Fruit fly (Drosophila melanogaster): ENCODE measurements around the gene pum.

The pum gene

dm6 chr3R:9260421-9260973 is 23.0 kb upstream of the pum start, which contains the start of gene ATP6AP2 (continued):
- TF ChIP-seq so (GFP tag; IDR thresholded peaks at IDR 0.05): no peak
- TF ChIP-seq tio (GFP tag; optimal IDR thresholded peaks at IDR 0.05): no peak
- TF ChIP-seq NFAT (GFP tag; IDR thresholded peaks at IDR 0.05): peak; percentile 70; the same call in 1 of the 2 replicates
- TF ChIP-seq Asciz (GFP tag; optimal IDR thresholded peaks at IDR 0.05): no peak
- no peak for TF ChIP-seq BtbVII (GFP tag; optimal IDR thresholded peaks at IDR 0.05)
- no peak for TF ChIP-seq toy (GFP tag; IDR thresholded peaks at IDR 0.05)
- TF ChIP-seq crp (GFP tag; optimal IDR thresholded peaks at IDR 0.05): peak in 1 of 2 experiments; percentile 79
- TF ChIP-seq Bteb2 (GFP tag; optimal IDR thresholded peaks at IDR 0.05): no peak
- no peak for TF ChIP-seq nau (GFP tag; optimal IDR thresholded peaks at IDR 0.05)
- no peak for TF ChIP-seq ttk (GFP tag; IDR thresholded peaks at IDR 0.05)
- no peak for TF ChIP-seq Oli (tag; optimal IDR thresholded peaks at IDR 0.05)
- TF ChIP-seq caup (GFP tag; optimal IDR thresholded peaks at IDR 0.05; ENCODE audit: severe bottlenecking): peak; percentile 56
- TF ChIP-seq CG15479 (GFP tag; optimal IDR thresholded peaks at IDR 0.05): no peak
- no peak for TF ChIP-seq seq (GFP tag; IDR thresholded peaks at IDR 0.05)
- TF ChIP-seq CG32532 (GFP tag; IDR thresholded peaks at IDR 0.05): peak; percentile 66
- peak; percentile 47; the same call in 1 of the 2 replicates for TF ChIP-seq Ptx1 (GFP tag; IDR thresholded peaks at IDR 0.05)
- TF ChIP-seq vnd (GFP tag; IDR thresholded peaks at IDR 0.05; ENCODE audit: partially characterized antibody): peak; percentile 79
- TF ChIP-seq Bgb (GFP tag; IDR thresholded peaks at IDR 0.05; ENCODE audit: partially characterized antibody): peak; percentile 86
- no peak for TF ChIP-seq kah (GFP tag; optimal IDR thresholded peaks at IDR 0.05)
- TF ChIP-seq Ssrp (tag; optimal IDR thresholded peaks at IDR 0.05): peak; percentile 18
- no peak for TF ChIP-seq pum (GFP tag; optimal IDR thresholded peaks at IDR 0.05)
- no peak for TF ChIP-seq rib (GFP tag; IDR thresholded peaks at IDR 0.05)
- TF ChIP-seq CG2202 (tag; optimal IDR thresholded peaks at IDR 0.05): peak; percentile 54
- TF ChIP-seq CG17328 (GFP tag; IDR thresholded peaks at IDR 0.05): peak; percentile 61; the same call in 1 of the 2 replicates
- TF ChIP-seq maf-S (GFP tag; optimal IDR thresholded peaks at IDR 0.05): no peak
- TF ChIP-seq TFAM (GFP tag; optimal IDR thresholded peaks at IDR 0.05): no peak
- TF ChIP-seq CG1529 (GFP tag; optimal IDR thresholded peaks at IDR 0.05): no peak
- TF ChIP-seq tx (GFP tag; optimal IDR thresholded peaks at IDR 0.05): no peak
- no peak for TF ChIP-seq CG12769 (tag; optimal IDR thresholded peaks at IDR 0.05)
- TF ChIP-seq cato (GFP tag; optimal IDR thresholded peaks at IDR 0.05; ENCODE audit: borderline replicate concordance): no peak
- TF ChIP-seq gt (GFP tag; IDR thresholded peaks at IDR 0.05): no peak
- no peak for TF ChIP-seq tup (GFP tag; optimal IDR thresholded peaks at IDR 0.05)
- no peak for TF ChIP-seq CG18619 (GFP tag; optimal IDR thresholded peaks at IDR 0.05)
- TF ChIP-seq CG6791 (GFP tag; IDR thresholded peaks at IDR 0.05; ENCODE audit: partially characterized antibody): peak; percentile 79
- TF ChIP-seq Dek (tag; optimal IDR thresholded peaks at IDR 0.05): peak; percentile 70
- no peak for TF ChIP-seq CG43689 (GFP tag; IDR thresholded peaks at IDR 0.05)
- TF ChIP-seq CG1647 (GFP tag; optimal IDR thresholded peaks at IDR 0.05): peak; percentile 10
- no peak for TF ChIP-seq Hey (tag; optimal IDR thresholded peaks at IDR 0.05)
- TF ChIP-seq vvl (GFP tag; IDR thresholded peaks at IDR 0.05): peak; percentile 77
- peak; percentile 27; the same call in 1 of the 3 replicates for TF ChIP-seq tgo (GFP tag; IDR thresholded peaks at IDR 0.05)
- no peak for TF ChIP-seq CG17612 (GFP tag; IDR thresholded peaks at IDR 0.05)
- no peak for TF ChIP-seq CG4360 (GFP tag; IDR thresholded peaks at IDR 0.05)
- TF ChIP-seq schlank (tag; optimal IDR thresholded peaks at IDR 0.05): no peak
- 0 out of 2 replicates have a peak, but pooled peaks have one; percentile 28 for TF ChIP-seq CG5953 (GFP tag; IDR thresholded peaks at IDR 0.05)
- peak; percentile 41; the same call in 1 of the 3 replicates for TF ChIP-seq CG34422 (GFP tag; IDR thresholded peaks at IDR 0.05)
- peak; percentile 62 for TF ChIP-seq nerfin-1 (tag; optimal IDR thresholded peaks at IDR 0.05)
- peak; percentile 72; the same call in 2 of the 3 replicates for TF ChIP-seq CG11456 (GFP tag; IDR thresholded peaks at IDR 0.05)
- no peak for TF ChIP-seq shn (GFP tag; optimal IDR thresholded peaks at IDR 0.05)
- TF ChIP-seq CG11560 (tag; IDR thresholded peaks at IDR 0.05): peak; percentile 98
- peak; percentile 45 for TF ChIP-seq HHEX (GFP tag; optimal IDR thresholded peaks at IDR 0.05)
